Fruit fly (Drosophila melanogaster) whole organism, embryonic: ENCODE data around the gene Lip3.

ENCODE experiments used
- CG10462 ChIP-seq: fragments of 200-800 bp; sonication (Bioruptor generic); optimal IDR thresholded peaks from 2 replicates; lab custom pipeline; 2016; ENCODE audit warnings: missing biosample characterization, missing genetic modification characterization
- CG11696 ChIP-seq: fragments of 200-800 bp; sonication (Bioruptor generic); IDR thresholded peaks from 2 replicates; pipeline ENCODE4 v1.3.6; 2022; ENCODE audit warnings: missing biosample characterization, missing genetic modification characterization
- CG12659 ChIP-seq: fragments of 200-800 bp; sonication (Bioruptor generic); optimal IDR thresholded peaks from 3 replicates; lab custom pipeline; 2017; ENCODE audit warnings: mild to moderate bottlenecking, missing biosample characterization, missing genetic modification reagents, missing genetic modification characterization
- CG12769 ChIP-seq: fragments of 200-800 bp; sonication (Bioruptor generic); optimal IDR thresholded peaks from 2 replicates; lab custom pipeline; 2019; ENCODE audit warnings: missing biosample characterization, mild to moderate bottlenecking, missing genetic modification characterization, moderate library complexity
- CG1647 ChIP-seq: fragments of 200-800 bp; sonication (Bioruptor generic); optimal IDR thresholded peaks from 3 replicates; lab custom pipeline; 2016; ENCODE audit warnings: missing biosample characterization, missing genetic modification characterization
- CG16813 ChIP-seq: fragments of 200-800 bp; sonication (Bioruptor generic); IDR thresholded peaks from 3 replicates; pipeline ENCODE4 v1.3.6; 2022; ENCODE audit warnings: missing biosample characterization, missing genetic modification characterization; ENCODE audit not compliant: partially characterized antibody
- CG17361 ChIP-seq: fragments of 200-800 bp; sonication (Bioruptor generic); IDR thresholded peaks from 3 replicates; pipeline ENCODE4 v1.3.6; 2022; ENCODE audit warnings: missing biosample characterization, missing genetic modification characterization
- CG18599 ChIP-seq: fragments of 200-800 bp; sonication (Bioruptor generic); optimal IDR thresholded peaks from 3 replicates; lab custom pipeline; 2017; ENCODE audit warnings: missing biosample characterization, missing genetic modification characterization, mild to moderate bottlenecking, moderate library complexity, missing genetic modification reagents
- CG2712 ChIP-seq: fragments of 200-800 bp; optimal IDR thresholded peaks from 3 replicates; lab custom pipeline; 2019; ENCODE audit warnings: missing biosample characterization, mild to moderate bottlenecking, missing genetic modification characterization, moderate library complexity
- CG3065 ChIP-seq: fragments of 200-800 bp; sonication (Bioruptor generic); optimal IDR thresholded peaks from 2 replicates; lab custom pipeline; 2016; ENCODE audit warnings: missing biosample characterization, missing genetic modification characterization
- CG31224 ChIP-seq: fragments of 200-800 bp; sonication (Bioruptor generic); IDR thresholded peaks from 2 replicates; pipeline ENCODE4 v1.3.6; 2022; ENCODE audit warnings: missing biosample characterization, missing genetic modification characterization
- CG34376 ChIP-seq: fragments of 200-800 bp; sonication (Bioruptor generic); optimal IDR thresholded peaks from 2 replicates; lab custom pipeline; 2018; ENCODE audit warnings: missing biosample characterization, mild to moderate bottlenecking, missing genetic modification characterization
- CG3995 ChIP-seq: fragments of 200-800 bp; sonication (Bioruptor generic); optimal IDR thresholded peaks from 3 replicates; lab custom pipeline; 2016; ENCODE audit warnings: missing biosample characterization, missing genetic modification characterization
- CG6683 ChIP-seq: fragments of 200-800 bp; sonication (Bioruptor generic); optimal IDR thresholded peaks from 2 replicates; lab custom pipeline; 2017; ENCODE audit warnings: missing biosample characterization, mild to moderate bottlenecking, missing genetic modification characterization, missing genetic modification reagents
- CG7556 ChIP-seq: fragments of 200-800 bp; sonication (Bioruptor generic); optimal IDR thresholded peaks from 2 replicates; lab custom pipeline; 2017; ENCODE audit warnings: missing biosample characterization, mild to moderate bottlenecking, missing genetic modification characterization
- CG8290 ChIP-seq, 3 experiments: fragments of 200-800 bp; sonication (Bioruptor generic); optimal IDR thresholded peaks; 2 replicates each; lab custom pipeline; 2016 to 2019; ENCODE audit warnings: missing biosample characterization in 3 of 3, missing genetic modification characterization in 3 of 3, mild to moderate bottlenecking in 2 of 3, moderate library complexity in 1 of 3
- Camta ChIP-seq: fragments of 200-800 bp; sonication (Bioruptor generic); optimal IDR thresholded peaks from 2 replicates; lab custom pipeline; 2016; ENCODE audit warnings: missing biosample characterization, missing genetic modification characterization
- Dp ChIP-seq: fragments of 200-800 bp; sonication (Bioruptor generic); optimal IDR thresholded peaks from 2 replicates; lab custom pipeline; 2018; ENCODE audit warnings: missing biosample characterization, mild to moderate bottlenecking, missing genetic modification characterization, moderate library complexity
- Eip74EF ChIP-seq, 2 experiments: fragments of 200-800 bp in 1 of 2; fragments of >200 bp in 1 of 2; sonication (Bioruptor generic) in 1 of 2; optimal IDR thresholded peaks; 2 replicates each; lab custom pipeline; 2017 to 2019; ENCODE audit warnings: missing biosample characterization in 2 of 2, missing genetic modification characterization in 2 of 2, mild to moderate bottlenecking in 1 of 2, moderate library complexity in 1 of 2
- H15 ChIP-seq: fragments of 200-800 bp; sonication (Bioruptor generic); IDR thresholded peaks from 3 replicates; pipeline ENCODE4 v1.3.6; 2022; ENCODE audit warnings: missing biosample characterization, missing genetic modification characterization
- H2.0 ChIP-seq: fragments of 200-800 bp; sonication (Bioruptor generic); IDR thresholded peaks from 2 replicates; pipeline ENCODE4 v1.3.6; 2022; ENCODE audit warnings: missing biosample characterization, missing genetic modification characterization
- HLH4C ChIP-seq: fragments of 200-800 bp; sonication (Bioruptor generic); IDR thresholded peaks from 3 replicates; pipeline ENCODE4 v1.3.6; 2022; ENCODE audit warnings: missing biosample characterization, missing genetic modification characterization; ENCODE audit not compliant: partially characterized antibody
- Opbp ChIP-seq: fragments of 200-800 bp; sonication (Bioruptor generic); IDR thresholded peaks from 3 replicates; pipeline ENCODE4 v1.3.6; 2022; ENCODE audit warnings: missing biosample characterization, missing genetic modification characterization; ENCODE audit not compliant: partially characterized antibody
- Side ChIP-seq: fragments of 200-800 bp; sonication (Bioruptor generic); optimal IDR thresholded peaks from 2 replicates; lab custom pipeline; 2016; ENCODE audit warnings: missing biosample characterization, missing genetic modification characterization
- Trl ChIP-seq, 3 experiments: fragments of >200 bp in 2 of 3; fragments of 200-800 bp in 1 of 3; sonication (Bioruptor generic) in 1 of 3; optimal IDR thresholded peaks; 2 replicates in 1 of 3; 3 replicates in 2 of 3; lab custom pipeline; 2016 to 2017; ENCODE audit warnings: missing biosample characterization in 1 of 3, missing genetic modification characterization in 1 of 3
- aop ChIP-seq: fragments of 200-800 bp; sonication (Bioruptor generic); IDR thresholded peaks from 2 replicates; pipeline ENCODE4 v1.3.6; 2022; ENCODE audit warnings: missing biosample characterization, missing genetic modification characterization
- ash1 ChIP-seq: fragments of 200-800 bp; sonication (Bioruptor generic); optimal IDR thresholded peaks from 2 replicates; lab custom pipeline; 2018; ENCODE audit warnings: missing biosample characterization, mild to moderate bottlenecking, missing genetic modification characterization
- da ChIP-seq: fragments of 200-800 bp; sonication (Bioruptor generic); optimal IDR thresholded peaks from 2 replicates; lab custom pipeline; 2016; ENCODE audit warnings: missing biosample characterization, missing genetic modification characterization
- danr ChIP-seq: fragments of 200-800 bp; sonication (Bioruptor generic); IDR thresholded peaks from 2 replicates; pipeline ENCODE4 v1.3.6; 2022; ENCODE audit warnings: missing biosample characterization, missing genetic modification characterization
- dpn ChIP-seq, 2 experiments: fragments of 200-800 bp; sonication (Bioruptor generic); optimal IDR thresholded peaks; 3 replicates each; lab custom pipeline; 2016; ENCODE audit warnings: missing biosample characterization in 2 of 2, missing genetic modification characterization in 2 of 2
- exex ChIP-seq: fragments of 200-800 bp; sonication (Bioruptor generic); optimal IDR thresholded peaks from 4 replicates; lab custom pipeline; 2018; ENCODE audit warnings: missing biosample characterization, mild to moderate bottlenecking, missing genetic modification characterization, moderate library complexity
- gem ChIP-seq: fragments of 200-800 bp; sonication (Bioruptor generic); optimal IDR thresholded peaks from 2 replicates; lab custom pipeline; 2019; ENCODE audit warnings: missing biosample characterization, mild to moderate bottlenecking, missing genetic modification characterization, moderate library complexity
- grau ChIP-seq: fragments of 200-800 bp; optimal IDR thresholded peaks from 3 replicates; lab custom pipeline; 2019; ENCODE audit warnings: missing biosample characterization, mild to moderate bottlenecking, missing genetic modification characterization, moderate library complexity
- gsb ChIP-seq: fragments of 200-800 bp; sonication (Bioruptor generic); IDR thresholded peaks from 2 replicates; pipeline ENCODE4 v1.3.6; 2022; ENCODE audit warnings: missing biosample characterization, missing genetic modification characterization
- ham ChIP-seq: fragments of 200-800 bp; sonication (Bioruptor generic); IDR thresholded peaks from 2 replicates; pipeline ENCODE4 v1.3.6; 2022; ENCODE audit warnings: missing biosample characterization, missing genetic modification characterization
- hbn ChIP-seq: fragments of 200-800 bp; sonication (Bioruptor generic); IDR thresholded peaks from 2 replicates; pipeline ENCODE4 v1.3.6; 2022; ENCODE audit warnings: missing biosample characterization, missing genetic modification characterization; ENCODE audit not compliant: partially characterized antibody
- hkb ChIP-seq, 2 experiments: fragments of 200-800 bp in 1 of 2; fragments of >200 bp in 1 of 2; sonication (Bioruptor generic) in 1 of 2; IDR thresholded peaks in 1 of 2; optimal IDR thresholded peaks in 1 of 2; 2 replicates each; pipeline versions ENCODE4 v1.3.6 to Lab custom; 2017 to 2022; ENCODE audit warnings: missing biosample characterization in 1 of 2, missing genetic modification characterization in 1 of 2
- jumu ChIP-seq: fragments of 200-800 bp; sonication (Bioruptor generic); optimal IDR thresholded peaks from 3 replicates; lab custom pipeline; 2016; ENCODE audit warnings: missing biosample characterization, missing genetic modification characterization
- lmd ChIP-seq: fragments of 200-800 bp; sonication (Bioruptor generic); IDR thresholded peaks from 2 replicates; pipeline ENCODE4 v1.3.6; 2022; ENCODE audit warnings: missing biosample characterization, missing genetic modification characterization
- row ChIP-seq: fragments of 200-800 bp; sonication (Bioruptor generic); IDR thresholded peaks from 3 replicates; pipeline ENCODE4 v1.3.6; 2022; ENCODE audit warnings: missing biosample characterization, missing genetic modification characterization
- sim ChIP-seq: fragments of 200-800 bp; sonication (Bioruptor generic); IDR thresholded peaks from 2 replicates; pipeline ENCODE4 v1.3.6; 2022; ENCODE audit warnings: missing biosample characterization, missing genetic modification characterization
- tin ChIP-seq: fragments of 200-800 bp; sonication (Bioruptor generic); optimal IDR thresholded peaks from 3 replicates; lab custom pipeline; 2016; ENCODE audit warnings: missing biosample characterization, missing genetic modification characterization
- z ChIP-seq: fragments of 200-800 bp; sonication (Bioruptor generic); IDR thresholded peaks from 3 replicates; pipeline ENCODE4 v1.3.6; 2022; ENCODE audit warnings: missing biosample characterization, missing genetic modification characterization
- zfh1 ChIP-seq: fragments of 200-800 bp; sonication (Bioruptor generic); IDR thresholded peaks from 3 replicates; pipeline ENCODE4 v1.3.6; 2022; ENCODE audit warnings: missing biosample characterization, missing genetic modification characterization

The Lip3 gene

DNA sequence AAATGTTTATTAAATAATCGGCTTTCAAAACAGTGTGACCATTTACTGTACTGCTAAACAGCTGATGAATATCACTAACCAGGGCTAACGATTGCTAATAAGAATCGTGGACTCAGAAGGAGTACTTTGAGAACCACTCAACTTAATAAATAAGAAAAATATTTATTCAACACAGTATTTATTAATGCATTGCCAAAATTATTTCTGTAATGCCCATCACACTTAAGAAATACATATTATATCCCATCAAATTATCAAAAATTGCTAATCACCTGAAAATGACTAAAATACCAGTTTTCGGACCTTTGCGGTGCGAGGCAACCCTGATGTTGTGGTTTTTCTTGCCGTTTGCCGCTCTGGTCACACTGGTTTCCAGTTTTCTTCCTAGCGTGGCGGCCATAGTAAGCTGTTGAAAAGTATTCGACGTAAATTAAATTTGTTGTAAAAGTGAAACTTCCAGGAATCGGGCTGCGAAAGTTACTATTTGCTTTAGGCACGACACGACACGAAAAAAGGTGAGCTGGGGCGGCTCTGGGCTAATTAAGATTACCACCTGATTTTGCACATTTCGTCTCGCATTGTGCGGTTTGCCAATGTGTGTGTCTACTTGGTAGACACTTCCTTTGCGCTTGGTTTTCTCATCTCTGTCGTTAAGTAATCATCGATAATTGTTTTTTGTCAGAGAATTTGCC lies 10.2 kb upstream of the Lip3 start, which contains the start of the genes mRpS21 and Droj2 (continued):
- TF ChIP-seq CG10462 (GFP tag; lab: Kevin White, UChicago) (no peak), CG17361 (GFP tag; lab: Robert Waterston, UW) (peak; percentile 77), Side (GFP tag; lab: Kevin White, UChicago) (no peak), Dp (GFP tag; lab: Kevin White, UChicago) (peak; percentile 37), H15 (GFP tag; lab: Robert Waterston, UW) (0 out of 3 replicates have a peak, but pooled peaks have one; percentile 27), tin (peak; percentile 57), H2.0 (GFP tag; lab: Robert Waterston, UW) (no peak), zfh1 (0 out of 3 replicates have a peak, but pooled peaks have one; percentile 28), CG12659 (GFP tag; lab: Kevin White, UChicago) (peak; percentile 85), exex (tag; lab: Kevin White, UChicago) (peak; percentile 40), lmd (GFP tag; lab: Robert Waterston, UW) (peak; percentile 52; the same call in 1 of the 2 replicates), danr (GFP tag; lab: Robert Waterston, UW) (no peak), CG3065 (no peak), row (peak; percentile 88), CG3995 (peak; percentile 74), hbn (no peak; the same call in 1 of the 2 replicates), da (GFP tag; lab: Kevin White, UChicago) (no peak), CG1647 (no peak), CG7556 (GFP tag; lab: Kevin White, UChicago) (peak; percentile 22), Eip74EF (GFP tag; optimal IDR thresholded peaks at IDR 0.05; lab: Kevin White, UChicago) (no peak), gsb (no peak), grau (tag; lab: Kevin White, UChicago) (peak; percentile 67), CG31224 (GFP tag; lab: Robert Waterston, UW) (peak; percentile 35; the same call in 1 of the 2 replicates)

DNA sequence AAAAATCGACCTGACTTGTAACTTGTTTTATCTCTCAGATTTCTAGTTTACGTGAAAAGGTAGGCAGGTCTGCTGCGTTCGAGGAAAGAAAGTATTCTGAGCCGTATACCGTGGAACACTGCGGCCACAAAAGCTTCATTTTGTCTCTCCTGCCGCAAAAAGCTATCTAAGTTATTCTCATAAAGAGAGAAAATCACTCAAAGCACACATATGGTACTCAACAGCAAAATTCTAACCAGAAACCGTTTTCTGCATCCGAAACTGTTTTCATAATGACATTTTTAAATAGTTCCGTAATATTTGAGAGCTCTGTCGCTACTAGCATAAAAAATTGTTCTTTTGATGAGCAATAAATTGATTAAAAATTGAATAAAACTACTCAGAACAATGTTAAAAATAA lies 8.0 kb upstream of the Lip3 start, which contains the start of the genes CG9813 and CG8870:
CG9813 (minus strand) TSS at position 101 of the 400 bp plus-strand sequence.
CG8870 (plus strand) TSS at position 168 of the 400 bp plus-strand sequence.
- TF ChIP-seq CG8290 (GFP tag; optimal IDR thresholded peaks at IDR 0.05; lab: Kevin White, UChicago) (no peak), CG8290 (tag; optimal IDR thresholded peaks at IDR 0.05; lab: Kevin White, UChicago) (no peak), aop (no peak), hkb (optimal IDR thresholded peaks at IDR 0.05; lab: Kevin White, UChicago) (no peak), hkb (GFP tag; IDR thresholded peaks at IDR 0.05; lab: Robert Waterston, UW) (0 out of 2 replicates have a peak, but pooled peaks have one; percentile 28), CG6683 (GFP tag; lab: Kevin White, UChicago) (no peak), CG34376 (GFP tag; lab: Kevin White, UChicago) (no peak), ham (GFP tag; lab: Robert Waterston, UW) (no peak), CG11696 (GFP tag; lab: Robert Waterston, UW) (no peak), jumu (GFP tag; lab: Kevin White, UChicago) (no peak), dpn (GFP tag; optimal IDR thresholded peaks at IDR 0.05; lab: Kevin White, UChicago) (no peak), Trl (optimal IDR thresholded peaks at IDR 0.05; lab: Kevin White, UChicago) (peak; percentile 36 to 52), Trl (GFP tag; optimal IDR thresholded peaks at IDR 0.05; lab: Kevin White, UChicago) (no peak), Camta (GFP tag; lab: Kevin White, UChicago) (no peak), Opbp (no peak), CG12769 (tag; lab: Kevin White, UChicago) (no peak), CG2712 (tag; lab: Kevin White, UChicago) (no peak), ash1 (GFP tag; lab: Kevin White, UChicago) (no peak), CG18599 (GFP tag; lab: Kevin White, UChicago) (no peak), gem (tag; lab: Kevin White, UChicago) (no peak), CG16813 (GFP tag; lab: Robert Waterston, UW) (no peak), HLH4C (no peak), z (0 out of 3 replicates have a peak, but pooled peaks have one; percentile 32), sim (no peak)
